Fruit fly (Drosophila melanogaster) S2 (cell line): ENCODE data around the gene CG15445.

Experiments
- CG8478 ChIP-seq: fragments of >200 bp; optimal IDR thresholded peaks from 2 replicates; lab custom pipeline; 2018
- CTCF ChIP-seq, 2 experiments: fragments of >200 bp; optimal IDR thresholded peaks; 2 replicates each; lab custom pipeline; 2018

Gene CG15445

DNA sequence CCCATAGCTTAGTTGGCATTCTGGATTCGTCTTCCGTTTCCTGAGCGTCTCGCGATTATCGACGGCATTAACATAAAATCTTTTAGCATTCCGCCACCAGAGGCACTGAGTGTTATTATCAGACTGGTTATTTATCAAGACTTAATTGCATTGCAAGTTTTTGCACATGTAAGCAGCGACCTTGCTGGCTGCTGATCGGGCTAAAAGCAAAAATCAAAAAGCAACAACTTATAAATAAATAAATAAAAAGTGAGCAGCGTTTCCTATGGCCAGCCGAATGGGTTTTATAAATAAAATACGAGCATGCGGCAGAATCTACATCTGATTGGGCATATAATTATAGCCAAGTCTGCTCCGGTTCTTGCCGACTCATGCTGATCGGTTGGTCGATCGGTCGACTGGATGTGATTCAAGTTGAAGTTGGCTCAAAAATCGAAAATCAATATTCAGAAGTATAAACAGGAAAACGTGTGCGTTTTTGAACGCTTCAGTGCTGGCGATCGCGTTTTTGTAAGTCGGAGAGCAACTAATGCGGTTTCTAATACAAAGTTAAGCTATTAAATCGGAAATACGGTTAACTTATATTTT is 9.1 kb downstream of the CG15445 start:
- no peak for TF ChIP-seq CTCF (optimal IDR thresholded peaks at IDR 0.05; lab: Kevin White, UChicago)
- TF ChIP-seq CG8478 (lab: Kevin White, UChicago) = no peak

DNA sequence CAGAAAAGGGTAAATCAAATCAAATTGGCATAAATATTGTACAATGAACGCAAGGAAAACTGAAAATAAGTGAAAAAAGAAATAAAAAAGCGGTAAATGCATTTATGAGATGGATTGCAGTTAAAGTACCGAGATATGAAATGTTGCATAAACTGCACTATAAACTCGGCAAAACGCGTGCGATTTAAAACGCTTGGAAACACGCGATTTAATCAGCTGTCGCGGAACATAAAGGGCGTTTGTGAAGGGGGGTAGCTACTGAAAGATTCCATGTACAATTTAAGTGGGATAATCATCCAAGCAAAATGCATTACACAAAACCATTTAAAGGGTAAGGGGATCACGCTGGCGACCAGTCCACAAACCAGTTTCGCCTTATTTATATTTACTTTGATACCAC is 9.8 kb downstream of the CG15445 start:
- TF ChIP-seq CTCF (optimal IDR thresholded peaks at IDR 0.05; lab: Kevin White, UChicago) (no peak), CG8478 (lab: Kevin White, UChicago) (no peak)

DNA sequence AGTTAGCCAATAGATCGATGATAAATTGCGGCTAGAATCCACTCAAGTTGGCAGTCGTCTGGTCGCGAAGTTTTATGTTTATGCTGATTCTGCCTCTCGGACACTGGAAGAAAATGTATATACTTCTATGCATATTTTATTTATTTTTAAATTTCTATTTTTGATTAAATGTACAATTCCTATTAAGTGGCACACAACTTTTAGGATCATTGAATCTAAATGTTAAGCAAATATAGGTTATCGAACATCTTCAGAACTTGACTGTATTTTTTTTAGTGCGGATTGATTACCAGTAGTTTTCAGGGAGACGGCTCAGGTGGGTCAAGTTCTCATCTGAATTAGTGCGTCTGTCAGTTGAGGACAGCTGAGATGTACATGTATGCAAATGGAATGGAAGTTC is 10.3 kb downstream of the CG15445 start:
- TF ChIP-seq CTCF (optimal IDR thresholded peaks at IDR 0.05; lab: Kevin White, UChicago) = no peak
- no peak for TF ChIP-seq CG8478 (lab: Kevin White, UChicago)

DNA sequence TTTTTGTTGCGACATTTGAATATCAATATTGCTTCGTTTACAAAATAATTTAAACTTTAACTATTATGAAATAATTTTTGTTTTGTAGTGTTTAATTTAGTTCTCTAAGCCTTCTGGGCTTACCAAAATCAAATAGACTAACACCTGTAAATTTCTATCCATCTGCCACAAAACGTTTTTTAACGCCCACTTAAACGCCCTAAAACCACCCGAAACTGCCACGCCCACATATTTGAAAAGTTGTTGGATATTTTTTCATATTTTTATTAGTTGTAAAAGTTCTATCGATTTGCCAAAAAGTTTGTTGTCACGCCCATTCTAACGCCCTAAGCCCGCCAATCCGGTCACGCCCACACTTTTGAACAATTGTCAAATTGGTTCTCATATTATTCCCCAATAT is 30.0 kb downstream of the CG15445 start, which contains the start of gene CG45154:
TSS of gene CG45154 (minus strand) at position 101 of the 400 bp plus-strand sequence.
- TF ChIP-seq CTCF (optimal IDR thresholded peaks at IDR 0.05; lab: Kevin White, UChicago) (no peak), CG8478 (lab: Kevin White, UChicago) (no peak)
